Fruit fly (Drosophila melanogaster) whole organism, embryonic: ENCODE results near the gene CG13359.

Experiments
- Atf3 ChIP-seq: fragments of 200-800 bp; sonication (Bioruptor generic); optimal IDR thresholded peaks from 3 replicates; lab custom pipeline; 2016; ENCODE audit warnings: missing biosample characterization, missing genetic modification characterization
- CG13624 ChIP-seq: fragments of 200-800 bp; sonication (Bioruptor generic); optimal IDR thresholded peaks from 2 replicates; lab custom pipeline; 2016; ENCODE audit warnings: missing biosample characterization, missing genetic modification characterization
- CG14710 ChIP-seq: fragments of 200-800 bp; sonication (Bioruptor generic); optimal IDR thresholded peaks from 3 replicates; lab custom pipeline; 2019; ENCODE audit warnings: missing biosample characterization, mild to moderate bottlenecking, missing genetic modification characterization, moderate library complexity
- CG15696 ChIP-seq: fragments of 200-800 bp; sonication (Bioruptor generic); optimal IDR thresholded peaks from 2 replicates; lab custom pipeline; 2019; ENCODE audit warnings: missing biosample characterization, mild to moderate bottlenecking, missing genetic modification characterization, moderate library complexity
- CG16779 ChIP-seq: fragments of 200-800 bp; sonication (Bioruptor generic); IDR thresholded peaks from 2 replicates; pipeline ENCODE4 v1.3.6; 2022; ENCODE audit warnings: missing biosample characterization, missing genetic modification characterization
- CG16863 ChIP-seq: fragments of 200-800 bp; sonication (Bioruptor generic); optimal IDR thresholded peaks from 3 replicates; lab custom pipeline; 2016; ENCODE audit warnings: missing biosample characterization, missing genetic modification characterization
- CG17829 ChIP-seq: fragments of 200-800 bp; optimal IDR thresholded peaks from 2 replicates; lab custom pipeline; 2019; ENCODE audit warnings: missing biosample characterization, mild to moderate bottlenecking, missing genetic modification characterization, moderate library complexity
- CG1792 ChIP-seq: fragments of 200-800 bp; sonication (Bioruptor generic); optimal IDR thresholded peaks from 2 replicates; lab custom pipeline; 2016; ENCODE audit warnings: missing biosample characterization, missing genetic modification characterization
- CG18764 ChIP-seq: fragments of 200-800 bp; sonication (Bioruptor generic); optimal IDR thresholded peaks from 3 replicates; lab custom pipeline; 2016; ENCODE audit warnings: missing biosample characterization, missing genetic modification characterization
- CG2116 ChIP-seq: fragments of 200-800 bp; sonication (Bioruptor generic); optimal IDR thresholded peaks from 3 replicates; lab custom pipeline; 2018; ENCODE audit warnings: missing biosample characterization, mild to moderate bottlenecking, missing genetic modification characterization
- CG2199 ChIP-seq: fragments of 200-800 bp; sonication (Bioruptor generic); IDR thresholded peaks from 3 replicates; pipeline ENCODE4 v1.3.6; 2022; ENCODE audit warnings: missing biosample characterization, missing genetic modification characterization
- CG32532 ChIP-seq: fragments of 200-800 bp; sonication (Bioruptor generic); IDR thresholded peaks from 2 replicates; pipeline ENCODE4 v1.3.6; 2022; ENCODE audit warnings: missing biosample characterization, missing genetic modification characterization
- CG32767 ChIP-seq: fragments of 200-800 bp; sonication (Bioruptor generic); IDR thresholded peaks from 2 replicates; pipeline ENCODE4 v1.3.6; 2022; ENCODE audit warnings: missing biosample characterization, missing genetic modification characterization
- CG34224 ChIP-seq: fragments of 200-800 bp; sonication (Bioruptor generic); IDR thresholded peaks from 3 replicates; pipeline ENCODE4 v1.3.6; 2022; ENCODE audit warnings: missing biosample characterization, missing genetic modification characterization; ENCODE audit not compliant: partially characterized antibody
- CG4328 ChIP-seq: fragments of 200-800 bp; sonication (Bioruptor generic); optimal IDR thresholded peaks from 3 replicates; lab custom pipeline; 2017; ENCODE audit warnings: missing biosample characterization, missing genetic modification reagents, missing genetic modification characterization
- CG43689 ChIP-seq: fragments of 200-800 bp; sonication (Bioruptor generic); IDR thresholded peaks from 2 replicates; pipeline ENCODE4 v1.3.6; 2022; ENCODE audit warnings: missing biosample characterization, missing genetic modification characterization
- CG4424 ChIP-seq: fragments of 200-800 bp; sonication (Bioruptor generic); optimal IDR thresholded peaks from 3 replicates; lab custom pipeline; 2016; ENCODE audit warnings: missing biosample characterization, missing genetic modification characterization
- CG4707 ChIP-seq: fragments of 200-800 bp; sonication (Bioruptor generic); optimal IDR thresholded peaks from 2 replicates; lab custom pipeline; 2018; ENCODE audit warnings: missing biosample characterization, mild to moderate bottlenecking, missing genetic modification characterization, moderate library complexity
- CG7271 ChIP-seq: fragments of 200-800 bp; sonication (Bioruptor generic); optimal IDR thresholded peaks from 2 replicates; lab custom pipeline; 2018; ENCODE audit warnings: missing biosample characterization, mild to moderate bottlenecking, missing genetic modification characterization, moderate library complexity
- CG8089 ChIP-seq: fragments of 200-800 bp; sonication (Bioruptor generic); optimal IDR thresholded peaks from 3 replicates; lab custom pipeline; 2016; ENCODE audit warnings: missing biosample characterization, missing genetic modification characterization
- CG9797 ChIP-seq: fragments of 200-800 bp; sonication (Bioruptor generic); optimal IDR thresholded peaks from 3 replicates; lab custom pipeline; 2018; ENCODE audit warnings: missing biosample characterization, mild to moderate bottlenecking, missing genetic modification characterization
- CG9932 ChIP-seq: fragments of 200-800 bp; sonication (Bioruptor generic); IDR thresholded peaks from 2 replicates; pipeline ENCODE4 v1.3.6; 2022; ENCODE audit warnings: missing biosample characterization, missing genetic modification characterization
- Deaf1 ChIP-seq: fragments of 200-800 bp; optimal IDR thresholded peaks from 3 replicates; lab custom pipeline; 2019; ENCODE audit warnings: missing biosample characterization, mild to moderate bottlenecking, missing genetic modification characterization, moderate library complexity
- Eip74EF ChIP-seq, 2 experiments: fragments of 200-800 bp in 1 of 2; fragments of >200 bp in 1 of 2; sonication (Bioruptor generic) in 1 of 2; optimal IDR thresholded peaks; 2 replicates each; lab custom pipeline; 2017 to 2019; ENCODE audit warnings: missing biosample characterization in 2 of 2, missing genetic modification characterization in 2 of 2, mild to moderate bottlenecking in 1 of 2, moderate library complexity in 1 of 2
- HLH3B ChIP-seq: fragments of 200-800 bp; sonication (Bioruptor generic); IDR thresholded peaks from 2 replicates; pipeline ENCODE4 v1.3.6; 2022; ENCODE audit warnings: missing biosample characterization, missing genetic modification characterization
- Hand ChIP-seq: fragments of 200-800 bp; sonication (Bioruptor generic); optimal IDR thresholded peaks from 2 replicates; lab custom pipeline; 2017; ENCODE audit warnings: mild to moderate bottlenecking, missing biosample characterization, missing genetic modification reagents, missing genetic modification characterization
- Hey ChIP-seq: fragments of 200-800 bp; sonication (Bioruptor generic); optimal IDR thresholded peaks from 3 replicates; lab custom pipeline; 2018; ENCODE audit warnings: missing biosample characterization, mild to moderate bottlenecking, missing genetic modification characterization
- Lhr ChIP-seq: fragments of 200-800 bp; sonication (Bioruptor generic); optimal IDR thresholded peaks from 3 replicates; lab custom pipeline; 2017; ENCODE audit warnings: mild to moderate bottlenecking, missing biosample characterization, missing genetic modification reagents, missing genetic modification characterization
- Lim3 ChIP-seq: fragments of 200-800 bp; sonication (Bioruptor generic); IDR thresholded peaks from 2 replicates; pipeline ENCODE4 v1.3.6; 2022; ENCODE audit warnings: missing biosample characterization, missing genetic modification characterization
- MESR4 ChIP-seq: fragments of 200-800 bp; sonication (Bioruptor generic); optimal IDR thresholded peaks from 2 replicates; lab custom pipeline; 2018; ENCODE audit warnings: missing biosample characterization, mild to moderate bottlenecking, missing genetic modification characterization, moderate library complexity
- Opbp ChIP-seq: fragments of 200-800 bp; sonication (Bioruptor generic); IDR thresholded peaks from 3 replicates; pipeline ENCODE4 v1.3.6; 2022; ENCODE audit warnings: missing biosample characterization, missing genetic modification characterization; ENCODE audit not compliant: partially characterized antibody
- Sox100B ChIP-seq: fragments of 200-800 bp; sonication (Bioruptor generic); optimal IDR thresholded peaks from 3 replicates; lab custom pipeline; 2018; ENCODE audit warnings: missing biosample characterization, mild to moderate bottlenecking, missing genetic modification characterization
- ash1 ChIP-seq: fragments of 200-800 bp; sonication (Bioruptor generic); optimal IDR thresholded peaks from 2 replicates; lab custom pipeline; 2018; ENCODE audit warnings: missing biosample characterization, mild to moderate bottlenecking, missing genetic modification characterization
- cas ChIP-seq: fragments of 200-800 bp; sonication (Bioruptor generic); IDR thresholded peaks from 2 replicates; pipeline ENCODE4 v1.3.6; 2022; ENCODE audit warnings: missing biosample characterization, missing genetic modification characterization
- disco-r ChIP-seq: fragments of 200-800 bp; sonication (Bioruptor generic); optimal IDR thresholded peaks from 2 replicates; lab custom pipeline; 2016; ENCODE audit warnings: missing biosample characterization, missing genetic modification characterization
- esg ChIP-seq: fragments of 200-800 bp; sonication (Bioruptor generic); conservative IDR thresholded peaks from 2 replicates; pipeline ENCODE4 v1.3.6; 2022; ENCODE audit warnings: missing biosample characterization, missing genetic modification characterization
- ewg ChIP-seq: fragments of 200-800 bp; sonication (Bioruptor generic); optimal IDR thresholded peaks from 3 replicates; lab custom pipeline; 2017; ENCODE audit warnings: mild to moderate bottlenecking, missing biosample characterization, missing genetic modification reagents, missing genetic modification characterization
- gsb-n ChIP-seq: fragments of 200-800 bp; sonication (Bioruptor generic); optimal IDR thresholded peaks from 3 replicates; lab custom pipeline; 2018; ENCODE audit warnings: missing biosample characterization, mild to moderate bottlenecking, missing genetic modification characterization
- ham ChIP-seq: fragments of 200-800 bp; sonication (Bioruptor generic); IDR thresholded peaks from 2 replicates; pipeline ENCODE4 v1.3.6; 2022; ENCODE audit warnings: missing biosample characterization, missing genetic modification characterization
- nerfin-1 ChIP-seq: fragments of 200-800 bp; sonication (Bioruptor generic); optimal IDR thresholded peaks from 3 replicates; lab custom pipeline; 2019; ENCODE audit warnings: missing biosample characterization, mild to moderate bottlenecking, missing genetic modification characterization, moderate library complexity
- pfk ChIP-seq: fragments of 200-800 bp; sonication (Bioruptor generic); optimal IDR thresholded peaks from 2 replicates; lab custom pipeline; 2018; ENCODE audit warnings: missing biosample characterization, mild to moderate bottlenecking, missing genetic modification characterization, moderate library complexity
- phol ChIP-seq: fragments of 200-800 bp; sonication (Bioruptor generic); optimal IDR thresholded peaks from 3 replicates; lab custom pipeline; 2018; ENCODE audit warnings: missing biosample characterization, mild to moderate bottlenecking, missing genetic modification characterization, moderate library complexity
- rib ChIP-seq: fragments of 200-800 bp; sonication (Bioruptor generic); IDR thresholded peaks from 2 replicates; pipeline ENCODE4 v1.3.6; 2022; ENCODE audit warnings: missing biosample characterization, missing genetic modification characterization
- run ChIP-seq: fragments of 200-800 bp; sonication (Bioruptor generic); optimal IDR thresholded peaks from 3 replicates; lab custom pipeline; 2018; ENCODE audit warnings: missing biosample characterization, mild to moderate bottlenecking, missing genetic modification characterization
- seq ChIP-seq: fragments of 200-800 bp; sonication (Bioruptor generic); IDR thresholded peaks from 2 replicates; pipeline ENCODE4 v1.3.6; 2022; ENCODE audit warnings: missing biosample characterization, missing genetic modification characterization
- sima ChIP-seq: fragments of 200-800 bp; sonication (Bioruptor generic); optimal IDR thresholded peaks from 2 replicates; lab custom pipeline; 2016; ENCODE audit warnings: missing biosample characterization, missing genetic modification characterization
- sqz ChIP-seq: fragments of 200-800 bp; sonication (Bioruptor generic); optimal IDR thresholded peaks from 3 replicates; lab custom pipeline; 2018; ENCODE audit warnings: missing biosample characterization, mild to moderate bottlenecking, missing genetic modification characterization
- tgo ChIP-seq: fragments of 200-800 bp; sonication (Bioruptor generic); IDR thresholded peaks from 3 replicates; pipeline ENCODE4 v1.3.6; 2022; ENCODE audit warnings: missing biosample characterization, missing genetic modification characterization
- zen ChIP-seq: fragments of 200-800 bp; sonication (Bioruptor generic); optimal IDR thresholded peaks from 3 replicates; lab custom pipeline; 2018; ENCODE audit warnings: missing biosample characterization, mild to moderate bottlenecking, missing genetic modification characterization, moderate library complexity

The CG13359 gene

dm6 chrX:755642-756332 is 47.5 kb downstream of the CG13359 start (continued):
- TF ChIP-seq CG32767 (peak; percentile 56; the same call in 1 of the 2 replicates), Eip74EF (GFP tag; optimal IDR thresholded peaks at IDR 0.05; lab: Kevin White, UChicago) (peak in 1 of 2 experiments; percentile 45), esg (GFP tag; lab: Robert Waterston, UW) (peak; percentile 53; the same call in 1 of the 2 replicates), seq (GFP tag; lab: Robert Waterston, UW) (peak; percentile 68), CG4328 (GFP tag; lab: Kevin White, UChicago) (no peak), CG13624 (GFP tag; lab: Kevin White, UChicago) (peak; percentile 95), nerfin-1 (tag; lab: Kevin White, UChicago) (peak; percentile 36), gsb-n (tag; lab: Kevin White, UChicago) (peak; percentile 16), CG1792 (GFP tag; lab: Kevin White, UChicago) (peak; percentile 87), rib (GFP tag; lab: Robert Waterston, UW) (peak; percentile 96), CG7271 (tag; lab: Kevin White, UChicago) (no peak), Hand (GFP tag; lab: Kevin White, UChicago) (peak; percentile 87), Lhr (GFP tag; lab: Kevin White, UChicago) (peak; percentile 19), zen (tag; lab: Kevin White, UChicago) (peak; percentile 12), CG2199 (0 out of 3 replicates have a peak, but pooled peaks have one; percentile 79), Deaf1 (tag; lab: Kevin White, UChicago) (peak; percentile 58), Sox100B (peak; percentile 52), CG2116 (GFP tag; lab: Kevin White, UChicago) (peak; percentile 36), CG4424 (peak; percentile 72), run (peak; percentile 8), cas (peak; percentile 76), ash1 (GFP tag; lab: Kevin White, UChicago) (peak; percentile 68), sima (GFP tag; lab: Kevin White, UChicago) (peak; percentile 45), CG15696 (tag; lab: Kevin White, UChicago) (peak; percentile 20), disco-r (GFP tag; lab: Kevin White, UChicago) (peak; percentile 70), pfk (GFP tag; lab: Kevin White, UChicago) (no peak), tgo (GFP tag; lab: Robert Waterston, UW) (peak; percentile 85), CG16779 (GFP tag; lab: Robert Waterston, UW) (peak; percentile 68), CG4707 (GFP tag; lab: Kevin White, UChicago) (peak; percentile 51), sqz (GFP tag; lab: Kevin White, UChicago) (no peak), CG9797 (GFP tag; lab: Kevin White, UChicago) (no peak), phol (tag; lab: Kevin White, UChicago) (peak; percentile 61), ham (GFP tag; lab: Robert Waterston, UW) (peak; percentile 58; the same call in 1 of the 2 replicates), CG8089 (GFP tag; lab: Kevin White, UChicago) (peak; percentile 58), CG43689 (GFP tag; lab: Robert Waterston, UW) (peak; percentile 61; the same call in 1 of the 2 replicates), Hey (tag; lab: Kevin White, UChicago) (peak; percentile 36), ewg (GFP tag; lab: Kevin White, UChicago) (peak; percentile 68), Atf3 (GFP tag; lab: Kevin White, UChicago) (peak; percentile 63), Lim3 (GFP tag; lab: Robert Waterston, UW) (no peak), HLH3B (GFP tag; lab: Robert Waterston, UW) (peak; percentile 76), CG34224 (GFP tag; lab: Robert Waterston, UW) (no peak), Opbp (GFP tag; lab: Robert Waterston, UW) (no peak), MESR4 (GFP tag; lab: Kevin White, UChicago) (peak; percentile 20), CG9932 (peak; percentile 94), CG18764 (GFP tag; lab: Kevin White, UChicago) (peak; percentile 41), CG16863 (GFP tag; lab: Kevin White, UChicago) (peak; percentile 68), CG17829 (tag; lab: Kevin White, UChicago) (peak; percentile 73), CG32532 (GFP tag; lab: Robert Waterston, UW) (peak; percentile 96), CG14710 (tag; lab: Kevin White, UChicago) (peak; percentile 35)
